Fruit fly (Drosophila melanogaster): ENCODE data around the gene Tsf2.

Tsf2 gene

DNA sequence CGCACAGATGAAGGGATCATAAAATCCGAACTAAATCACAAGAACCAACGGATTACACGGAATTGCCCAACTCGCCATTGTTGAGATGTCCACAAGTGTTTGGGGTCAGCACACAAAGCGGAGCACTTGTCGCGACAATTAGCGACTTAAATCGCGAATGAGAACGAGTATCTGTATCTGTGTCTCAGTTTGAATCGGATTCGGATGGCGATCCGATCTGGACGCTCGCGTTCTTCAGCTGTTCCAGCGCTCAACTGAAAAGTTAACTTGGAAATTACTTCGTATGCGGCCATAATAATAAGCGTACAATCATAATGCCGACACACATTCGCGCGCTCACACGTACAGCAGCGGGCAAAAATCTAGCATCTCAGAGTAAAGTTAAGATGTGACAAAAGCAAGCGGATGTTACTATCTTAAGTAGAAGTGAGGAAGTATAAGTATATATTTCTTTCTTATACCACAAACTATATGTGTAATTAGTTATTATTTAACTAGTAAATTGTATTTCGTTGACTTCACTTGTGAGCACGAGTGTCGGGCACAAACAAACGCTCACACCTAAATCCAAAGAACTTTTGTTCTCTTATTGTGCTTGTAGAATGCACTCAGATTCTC, 43.0 kb downstream of the Tsf2 start, which contains the start of gene CG10660 (continued):
- TF ChIP-seq h (GFP tag; optimal IDR thresholded peaks at IDR 0.05), result peak; percentile 94

DNA sequence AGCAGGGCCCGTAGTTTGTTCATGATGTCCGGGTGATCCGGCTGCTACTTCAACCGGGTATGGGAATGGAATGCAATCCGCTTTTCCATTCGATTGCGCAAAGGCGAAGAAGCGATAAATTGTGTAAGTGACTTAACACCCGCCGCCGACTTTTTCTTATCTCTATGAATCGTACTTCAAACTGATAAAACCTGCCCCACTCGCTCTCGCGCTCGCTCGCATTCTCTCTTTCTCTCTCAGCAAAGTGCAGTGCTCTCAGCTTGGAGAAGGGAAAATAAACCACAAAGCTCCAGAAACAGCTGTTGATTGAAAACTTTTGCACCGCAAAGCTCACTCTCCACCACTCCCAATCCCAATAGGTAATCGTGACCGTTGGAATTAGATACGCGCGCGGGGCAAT, 43.6 kb downstream of the Tsf2 start:
- TF ChIP-seq Dif (GFP tag; optimal IDR thresholded peaks at IDR 0.05; ENCODE audit: partially characterized antibody) (peak; percentile 96), OdsH (GFP tag; optimal IDR thresholded peaks at IDR 0.05) (no peak), pan (optimal IDR thresholded peaks at IDR 0.05) (no peak), CrebA (GFP tag; optimal IDR thresholded peaks at IDR 0.05; ENCODE audit: borderline replicate concordance) (peak; percentile 51), fru (GFP tag; optimal IDR thresholded peaks at IDR 0.05) (no peak), Hr83 (GFP tag; optimal IDR thresholded peaks at IDR 0.05; ENCODE audit: poor library complexity, severe bottlenecking) (peak; percentile 61), dl (GFP tag; optimal IDR thresholded peaks at IDR 0.05; ENCODE audit: insufficient read depth in 1 of 2, partially characterized antibody in 2 of 2) (peak; percentile 83 to 93), Vsx2 (GFP tag; optimal IDR thresholded peaks at IDR 0.05; ENCODE audit: partially characterized antibody) (peak; percentile 80), Rel (GFP tag; optimal IDR thresholded peaks at IDR 0.05) (peak; percentile 50), Rel (tag; optimal IDR thresholded peaks at IDR 0.05) (no peak)

- TF ChIP-seq Vsx2 (GFP tag; optimal IDR thresholded peaks at IDR 0.05; ENCODE audit: partially characterized antibody) (no peak), N (GFP tag; optimal IDR thresholded peaks at IDR 0.05) (no peak), tai (GFP tag; optimal IDR thresholded peaks at IDR 0.05) (no peak), woc (GFP tag; optimal IDR thresholded peaks at IDR 0.05) (no peak), brk (GFP tag; optimal IDR thresholded peaks at IDR 0.05) (no peak), Dfd (GFP tag; optimal IDR thresholded peaks at IDR 0.05) (no peak), sage (GFP tag; optimal IDR thresholded peaks at IDR 0.05) (no peak), Rel (GFP tag; optimal IDR thresholded peaks at IDR 0.05) (no peak), Rel (tag; optimal IDR thresholded peaks at IDR 0.05) (no peak), CrebA (GFP tag; optimal IDR thresholded peaks at IDR 0.05; ENCODE audit: borderline replicate concordance) (no peak), dl (GFP tag; optimal IDR thresholded peaks at IDR 0.05; ENCODE audit: insufficient read depth in 1 of 2, partially characterized antibody in 2 of 2) (no peak), br (GFP tag; optimal IDR thresholded peaks at IDR 0.05) (no peak), GATAd (GFP tag; optimal IDR thresholded peaks at IDR 0.05) (no peak), rgr (GFP tag; optimal IDR thresholded peaks at IDR 0.05) (no peak), sv (GFP tag; optimal IDR thresholded peaks at IDR 0.05) (no peak), h (GFP tag; optimal IDR thresholded peaks at IDR 0.05) (no peak), Abd-B (GFP tag; optimal IDR thresholded peaks at IDR 0.05) (no peak), Hnf4 (GFP tag; optimal IDR thresholded peaks at IDR 0.05) (no peak), Myc (optimal IDR thresholded peaks at IDR 0.05) (no peak), lola (GFP tag; optimal IDR thresholded peaks at IDR 0.05) (no peak)
Measured at dm6 chr3L:12486175-12486574, 47.3 kb downstream of the Tsf2 start.

DNA sequence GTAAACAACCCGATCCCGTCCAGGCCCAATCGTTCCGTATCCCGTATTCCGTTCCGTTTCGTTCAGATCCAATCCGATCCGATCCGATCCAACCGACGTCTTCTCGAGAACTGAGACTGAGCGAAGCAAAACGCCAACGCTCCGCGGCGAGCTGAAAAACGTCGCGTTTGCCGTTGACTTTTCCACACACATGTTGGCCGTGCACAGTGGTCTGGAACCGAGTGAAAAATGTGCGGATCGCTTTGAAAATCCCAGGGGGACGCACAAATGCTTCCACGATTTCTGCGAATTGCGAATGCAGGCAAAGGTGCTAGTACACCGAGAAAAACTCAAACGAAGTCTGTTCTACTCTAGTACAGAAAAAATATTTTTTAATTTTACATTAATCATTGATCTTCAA, 48.6 kb downstream of the Tsf2 start, which contains the start of gene CG10663:
Gene CG10663 (minus strand): TSS at position 88 of the 400 bp plus-strand sequence.
- TF ChIP-seq CG9705 (GFP tag; optimal IDR thresholded peaks at IDR 0.05), result no peak
- TF ChIP-seq dsf (GFP tag; optimal IDR thresholded peaks at IDR 0.05; ENCODE audit: borderline replicate concordance), result no peak
- TF ChIP-seq Hr83 (GFP tag; optimal IDR thresholded peaks at IDR 0.05; ENCODE audit: poor library complexity, severe bottlenecking), result no peak
- no peak for TF ChIP-seq jim (GFP tag; optimal IDR thresholded peaks at IDR 0.05)
- TF ChIP-seq ey (GFP tag; optimal IDR thresholded peaks at IDR 0.05), result no peak
- no peak for TF ChIP-seq CG32264 (GFP tag; optimal IDR thresholded peaks at IDR 0.05)

dm6 chr3L:12484464-12484863, 49.1 kb downstream of the Tsf2 start:
- TF ChIP-seq jim (GFP tag; optimal IDR thresholded peaks at IDR 0.05) (no peak), br (GFP tag; optimal IDR thresholded peaks at IDR 0.05) (no peak), lola (GFP tag; optimal IDR thresholded peaks at IDR 0.05) (no peak), Rel (GFP tag; optimal IDR thresholded peaks at IDR 0.05) (no peak), Rel (tag; optimal IDR thresholded peaks at IDR 0.05) (no peak), sage (GFP tag; optimal IDR thresholded peaks at IDR 0.05) (no peak), Vsx2 (GFP tag; optimal IDR thresholded peaks at IDR 0.05; ENCODE audit: partially characterized antibody) (no peak), Dfd (GFP tag; optimal IDR thresholded peaks at IDR 0.05) (no peak), rgr (GFP tag; optimal IDR thresholded peaks at IDR 0.05) (no peak), ey (GFP tag; optimal IDR thresholded peaks at IDR 0.05) (no peak), Mio (GFP tag; optimal IDR thresholded peaks at IDR 0.05) (no peak), Abd-B (GFP tag; optimal IDR thresholded peaks at IDR 0.05) (no peak), pan (optimal IDR thresholded peaks at IDR 0.05) (no peak), dl (GFP tag; optimal IDR thresholded peaks at IDR 0.05; ENCODE audit: insufficient read depth in 1 of 2, partially characterized antibody in 2 of 2) (no peak), tai (GFP tag; optimal IDR thresholded peaks at IDR 0.05) (no peak)
